Fruit fly (Drosophila melanogaster): ENCODE results near the gene CG15219.

The CG15219 gene

DNA sequence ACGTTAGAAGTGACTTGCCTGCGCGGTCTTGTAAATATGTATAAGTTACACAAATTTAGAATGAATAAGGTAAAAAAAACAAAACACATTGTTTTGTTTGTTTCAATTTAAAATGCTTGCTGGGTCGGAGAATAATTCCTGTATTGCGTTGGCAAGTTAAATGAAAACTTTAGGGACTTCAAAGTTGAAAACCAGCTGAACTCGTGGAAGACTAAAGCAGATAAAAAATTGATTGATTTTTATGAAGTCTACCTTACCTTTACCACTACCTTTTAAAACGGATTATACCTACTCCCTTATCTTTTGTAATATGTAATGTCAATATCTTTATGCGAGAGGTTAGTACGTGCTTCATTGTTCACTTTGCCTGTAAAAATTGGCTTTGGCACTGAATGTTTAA lies 40.1 kb downstream of the CG15219 start, which contains the start of gene CG42597:
Gene CG42597 (minus strand): TSS at position 101 of the 400 bp plus-strand sequence.
- no peak for TF ChIP-seq bab1 (GFP tag; optimal IDR thresholded peaks at IDR 0.05)
- TF ChIP-seq CG7045 (GFP tag; optimal IDR thresholded peaks at IDR 0.05): no peak
- no peak for TF ChIP-seq CG33017 (tag; optimal IDR thresholded peaks at IDR 0.05)
- TF ChIP-seq kay (GFP tag; ENCODE audit: borderline replicate concordance): no peak
- TF ChIP-seq Hr96 (GFP tag; optimal IDR thresholded peaks at IDR 0.05): no peak
- TF ChIP-seq Crg-1 (GFP tag; optimal IDR thresholded peaks at IDR 0.05): no peak
- no peak for TF ChIP-seq CG11617 (GFP tag; optimal IDR thresholded peaks at IDR 0.05)
- no peak for TF ChIP-seq Clk (GFP tag; optimal IDR thresholded peaks at IDR 0.05)
- TF ChIP-seq cic (GFP tag; optimal IDR thresholded peaks at IDR 0.05): no peak
- TF ChIP-seq CG1620 (GFP tag; optimal IDR thresholded peaks at IDR 0.05): no peak
- TF ChIP-seq CG7101 (tag; optimal IDR thresholded peaks at IDR 0.05): no peak
- TF ChIP-seq CG5204 (GFP tag; optimal IDR thresholded peaks at IDR 0.05): no peak
- TF ChIP-seq cnc (optimal IDR thresholded peaks at IDR 0.05): no peak
- no peak for TF ChIP-seq pad (GFP tag; optimal IDR thresholded peaks at IDR 0.05)
- TF ChIP-seq ovo (GFP tag; optimal IDR thresholded peaks at IDR 0.05): no peak

DNA sequence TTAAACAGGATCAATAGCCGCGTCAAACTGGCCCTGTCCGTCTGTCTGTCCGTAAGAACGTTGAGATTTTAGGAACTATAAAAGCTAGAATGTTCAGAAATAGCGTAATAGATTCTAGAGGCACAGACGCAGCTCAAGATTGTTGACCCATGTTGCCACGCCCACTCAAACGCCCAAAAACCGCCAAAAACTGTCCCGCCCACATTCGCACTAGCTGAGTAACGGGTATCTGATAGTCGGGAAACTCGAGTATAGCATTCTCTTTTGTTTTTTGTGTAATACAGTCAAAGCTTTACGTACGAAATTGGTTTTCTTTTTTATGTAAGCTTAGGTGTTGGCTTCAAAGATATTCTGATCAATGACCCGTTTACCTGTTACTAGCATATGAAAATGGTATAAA lies 45.5 kb downstream of the CG15219 start:
- no peak for TF ChIP-seq CG11617 (GFP tag; optimal IDR thresholded peaks at IDR 0.05)
- TF ChIP-seq CG1620 (GFP tag; optimal IDR thresholded peaks at IDR 0.05): no peak
- TF ChIP-seq ovo (GFP tag; optimal IDR thresholded peaks at IDR 0.05): no peak
- no peak for TF ChIP-seq toe (GFP tag; optimal IDR thresholded peaks at IDR 0.05)
- TF ChIP-seq cic (GFP tag; optimal IDR thresholded peaks at IDR 0.05): no peak
- no peak for TF ChIP-seq kay (GFP tag; ENCODE audit: borderline replicate concordance)
- TF ChIP-seq Crg-1 (GFP tag; optimal IDR thresholded peaks at IDR 0.05): no peak
- no peak for TF ChIP-seq CG7045 (GFP tag; optimal IDR thresholded peaks at IDR 0.05)
- TF ChIP-seq CG14711 (tag; optimal IDR thresholded peaks at IDR 0.05): no peak
- TF ChIP-seq pad (GFP tag; optimal IDR thresholded peaks at IDR 0.05): no peak
- no peak for TF ChIP-seq Clk (GFP tag; optimal IDR thresholded peaks at IDR 0.05)
- TF ChIP-seq CG33017 (tag; optimal IDR thresholded peaks at IDR 0.05): no peak
- TF ChIP-seq CG5204 (GFP tag; optimal IDR thresholded peaks at IDR 0.05): no peak
- TF ChIP-seq CG12768 (GFP tag; optimal IDR thresholded peaks at IDR 0.05): no peak
